Fruit fly (Drosophila melanogaster) whole organism, embryonic: Measurements from ENCODE around the gene BRWD3.
A peak's percentile ranks its signal among the peaks of the same experiment; 100 is the strongest.

Source experiments
- Adf1 ChIP-seq: fragments of 200-800 bp; sonication (Bioruptor generic); IDR thresholded peaks from 2 replicates; pipeline ENCODE4 v1.3.6; 2022; ENCODE audit warnings: missing biosample characterization, missing genetic modification characterization
- B-H2 ChIP-seq: fragments of 200-800 bp; sonication (Bioruptor generic); optimal IDR thresholded peaks from 2 replicates; lab custom pipeline; 2018; ENCODE audit warnings: missing biosample characterization, mild to moderate bottlenecking, missing genetic modification characterization
- BtbVII ChIP-seq: fragments of 200-800 bp; sonication (Bioruptor generic); optimal IDR thresholded peaks from 3 replicates; lab custom pipeline; 2017; ENCODE audit warnings: missing biosample characterization, mild to moderate bottlenecking, missing genetic modification characterization
- Bteb2 ChIP-seq: fragments of 200-800 bp; sonication (Bioruptor generic); optimal IDR thresholded peaks from 2 replicates; lab custom pipeline; 2016; ENCODE audit warnings: missing biosample characterization, missing genetic modification characterization
- CG1024 ChIP-seq: fragments of 200-800 bp; sonication (Bioruptor generic); IDR thresholded peaks from 2 replicates; pipeline ENCODE4 v1.3.6; 2022; ENCODE audit warnings: missing biosample characterization, missing genetic modification characterization
- CG12155 ChIP-seq: fragments of 200-800 bp; sonication (Bioruptor generic); optimal IDR thresholded peaks from 3 replicates; lab custom pipeline; 2016; ENCODE audit warnings: missing biosample characterization, missing genetic modification characterization
- CG1233 ChIP-seq: fragments of 200-800 bp; sonication (Bioruptor generic); optimal IDR thresholded peaks from 4 replicates; lab custom pipeline; 2018; ENCODE audit warnings: missing biosample characterization, mild to moderate bottlenecking, missing genetic modification characterization
- CG12744 ChIP-seq: fragments of 200-800 bp; sonication (Bioruptor generic); optimal IDR thresholded peaks from 2 replicates; lab custom pipeline; 2016; ENCODE audit warnings: missing biosample characterization, missing genetic modification characterization
- CG1529 ChIP-seq: fragments of 200-800 bp; sonication (Bioruptor generic); optimal IDR thresholded peaks from 3 replicates; lab custom pipeline; 2018; ENCODE audit warnings: missing biosample characterization, missing genetic modification characterization
- CG15479 ChIP-seq: fragments of 200-800 bp; sonication (Bioruptor generic); optimal IDR thresholded peaks from 3 replicates; lab custom pipeline; 2019; ENCODE audit warnings: missing biosample characterization, mild to moderate bottlenecking, missing genetic modification characterization, moderate library complexity
- CG17186 ChIP-seq: fragments of 200-800 bp; sonication (Bioruptor generic); optimal IDR thresholded peaks from 3 replicates; lab custom pipeline; 2017; ENCODE audit warnings: missing biosample characterization, missing genetic modification reagents, missing genetic modification characterization
- CG17612 ChIP-seq: fragments of 200-800 bp; sonication (Bioruptor generic); IDR thresholded peaks from 2 replicates; pipeline ENCODE4 v1.3.6; 2022; ENCODE audit warnings: missing biosample characterization, missing genetic modification characterization
- CG1832 ChIP-seq: fragments of 200-800 bp; sonication (Bioruptor generic); optimal IDR thresholded peaks from 2 replicates; lab custom pipeline; 2017; ENCODE audit warnings: missing biosample characterization, mild to moderate bottlenecking, missing genetic modification characterization, inconsistent platforms
- CG18599 ChIP-seq: fragments of 200-800 bp; sonication (Bioruptor generic); optimal IDR thresholded peaks from 3 replicates; lab custom pipeline; 2017; ENCODE audit warnings: missing biosample characterization, missing genetic modification characterization, mild to moderate bottlenecking, moderate library complexity, missing genetic modification reagents
- CG2129 ChIP-seq: fragments of 200-800 bp; sonication (Bioruptor generic); IDR thresholded peaks from 2 replicates; pipeline ENCODE4 v1.3.6; 2022; ENCODE audit warnings: missing biosample characterization, missing genetic modification characterization; ENCODE audit not compliant: partially characterized antibody
- CG2889 ChIP-seq: fragments of 200-800 bp; sonication (Bioruptor generic); IDR thresholded peaks from 3 replicates; pipeline ENCODE4 v1.3.6; 2022; ENCODE audit warnings: missing biosample characterization, missing genetic modification characterization
- CG32767 ChIP-seq: fragments of 200-800 bp; sonication (Bioruptor generic); IDR thresholded peaks from 2 replicates; pipeline ENCODE4 v1.3.6; 2022; ENCODE audit warnings: missing biosample characterization, missing genetic modification characterization
- CG32772 ChIP-seq: fragments of 200-800 bp; sonication (Bioruptor generic); IDR thresholded peaks from 2 replicates; pipeline ENCODE4 v1.3.6; 2022; ENCODE audit warnings: missing biosample characterization, missing genetic modification characterization
- CG34224 ChIP-seq: fragments of 200-800 bp; sonication (Bioruptor generic); IDR thresholded peaks from 3 replicates; pipeline ENCODE4 v1.3.6; 2022; ENCODE audit warnings: missing biosample characterization, missing genetic modification characterization; ENCODE audit not compliant: partially characterized antibody
- CG6683 ChIP-seq: fragments of 200-800 bp; sonication (Bioruptor generic); optimal IDR thresholded peaks from 2 replicates; lab custom pipeline; 2017; ENCODE audit warnings: missing biosample characterization, mild to moderate bottlenecking, missing genetic modification characterization, missing genetic modification reagents
- CG7556 ChIP-seq: fragments of 200-800 bp; sonication (Bioruptor generic); optimal IDR thresholded peaks from 2 replicates; lab custom pipeline; 2017; ENCODE audit warnings: missing biosample characterization, mild to moderate bottlenecking, missing genetic modification characterization
- CG7745 ChIP-seq: fragments of 200-800 bp; sonication (Bioruptor generic); optimal IDR thresholded peaks from 2 replicates; lab custom pipeline; 2018; ENCODE audit warnings: missing biosample characterization, mild to moderate bottlenecking, missing genetic modification characterization, moderate library complexity
- CG7928 ChIP-seq: fragments of 200-800 bp; sonication (Bioruptor generic); optimal IDR thresholded peaks from 2 replicates; lab custom pipeline; 2017; ENCODE audit warnings: missing biosample characterization, mild to moderate bottlenecking, missing genetic modification characterization
- Chrac-16 ChIP-seq: fragments of 200-800 bp; sonication (Bioruptor generic); optimal IDR thresholded peaks from 3 replicates; lab custom pipeline; 2016; ENCODE audit warnings: missing biosample characterization, missing genetic modification characterization
- CkIIα-i1 ChIP-seq: fragments of 200-800 bp; sonication (Bioruptor generic); IDR thresholded peaks from 2 replicates; pipeline ENCODE4 v1.3.6; 2022; ENCODE audit warnings: missing biosample characterization, missing genetic modification characterization
- HLH4C ChIP-seq: fragments of 200-800 bp; sonication (Bioruptor generic); IDR thresholded peaks from 3 replicates; pipeline ENCODE4 v1.3.6; 2022; ENCODE audit warnings: missing biosample characterization, missing genetic modification characterization; ENCODE audit not compliant: partially characterized antibody
- HLHmδ ChIP-seq: fragments of 200-800 bp; sonication (Bioruptor generic); optimal IDR thresholded peaks from 2 replicates; lab custom pipeline; 2018; ENCODE audit warnings: missing biosample characterization, mild to moderate bottlenecking, missing genetic modification characterization, moderate library complexity
- Hmx ChIP-seq: fragments of 200-800 bp; sonication (Bioruptor generic); optimal IDR thresholded peaks from 2 replicates; lab custom pipeline; 2016; ENCODE audit warnings: missing biosample characterization, missing genetic modification characterization
- MTF-1 ChIP-seq: fragments of 200-800 bp; sonication (Bioruptor generic); optimal IDR thresholded peaks from 2 replicates; lab custom pipeline; 2018; ENCODE audit warnings: missing biosample characterization, mild to moderate bottlenecking, missing genetic modification characterization, borderline replicate concordance
- Mad ChIP-seq: fragments of 200-800 bp; sonication (Bioruptor generic); optimal IDR thresholded peaks from 2 replicates; lab custom pipeline; 2016; ENCODE audit warnings: missing biosample characterization, missing genetic modification characterization
- NC2α ChIP-seq: fragments of 200-800 bp; sonication (Bioruptor generic); optimal IDR thresholded peaks from 2 replicates; lab custom pipeline; 2016; ENCODE audit warnings: missing biosample characterization, missing genetic modification characterization
- Oli ChIP-seq: fragments of 200-800 bp; sonication (Bioruptor generic); optimal IDR thresholded peaks from 2 replicates; lab custom pipeline; 2018; ENCODE audit warnings: missing biosample characterization, mild to moderate bottlenecking, missing genetic modification characterization, moderate library complexity
- Six4 ChIP-seq: fragments of 200-800 bp; sonication (Bioruptor generic); optimal IDR thresholded peaks from 2 replicates; lab custom pipeline; 2016; ENCODE audit warnings: missing biosample characterization, missing genetic modification characterization
- Xrp1 ChIP-seq: fragments of 200-800 bp; sonication (Bioruptor generic); IDR thresholded peaks from 2 replicates; pipeline ENCODE4 v1.3.6; 2022; ENCODE audit warnings: missing biosample characterization, missing genetic modification characterization
- YL-1 ChIP-seq: fragments of 200-800 bp; sonication (Bioruptor generic); optimal IDR thresholded peaks from 3 replicates; lab custom pipeline; 2017; ENCODE audit warnings: missing biosample characterization, mild to moderate bottlenecking, missing genetic modification characterization
- amos ChIP-seq: fragments of 200-800 bp; sonication (Bioruptor generic); IDR thresholded peaks from 2 replicates; pipeline ENCODE4 v1.3.6; 2022; ENCODE audit warnings: missing biosample characterization, missing genetic modification characterization; ENCODE audit not compliant: partially characterized antibody
- ato ChIP-seq: fragments of 200-800 bp; sonication (Bioruptor generic); IDR thresholded peaks from 2 replicates; pipeline ENCODE4 v1.3.6; 2022; ENCODE audit warnings: missing biosample characterization, missing genetic modification characterization; ENCODE audit not compliant: partially characterized antibody
- cas ChIP-seq: fragments of 200-800 bp; sonication (Bioruptor generic); IDR thresholded peaks from 2 replicates; pipeline ENCODE4 v1.3.6; 2022; ENCODE audit warnings: missing biosample characterization, missing genetic modification characterization
- crp ChIP-seq, 2 experiments: fragments of 200-800 bp; sonication (Bioruptor generic); optimal IDR thresholded peaks; 2 replicates in 1 of 2; 3 replicates in 1 of 2; lab custom pipeline; 2017; ENCODE audit warnings: missing biosample characterization in 2 of 2, missing genetic modification characterization in 2 of 2, mild to moderate bottlenecking in 1 of 2, moderate library complexity in 1 of 2
- da ChIP-seq: fragments of 200-800 bp; sonication (Bioruptor generic); optimal IDR thresholded peaks from 2 replicates; lab custom pipeline; 2016; ENCODE audit warnings: missing biosample characterization, missing genetic modification characterization
- dysf ChIP-seq: fragments of 200-800 bp; sonication (Bioruptor generic); IDR thresholded peaks from 3 replicates; pipeline ENCODE4 v1.3.6; 2022; ENCODE audit warnings: missing biosample characterization, missing genetic modification characterization
- en ChIP-seq: fragments of 200-800 bp; sonication (Bioruptor generic); optimal IDR thresholded peaks from 2 replicates; lab custom pipeline; 2016; ENCODE audit warnings: missing biosample characterization, missing genetic modification characterization
- lbe ChIP-seq: fragments of 200-800 bp; sonication (Bioruptor generic); optimal IDR thresholded peaks from 2 replicates; lab custom pipeline; 2016; ENCODE audit warnings: missing biosample characterization, mild to moderate bottlenecking, missing genetic modification characterization
- odd ChIP-seq: fragments of 200-800 bp; sonication (Bioruptor generic); optimal IDR thresholded peaks from 2 replicates; lab custom pipeline; 2017; ENCODE audit warnings: missing biosample characterization, mild to moderate bottlenecking, missing genetic modification characterization
- phol ChIP-seq: fragments of 200-800 bp; sonication (Bioruptor generic); optimal IDR thresholded peaks from 3 replicates; lab custom pipeline; 2018; ENCODE audit warnings: missing biosample characterization, mild to moderate bottlenecking, missing genetic modification characterization, moderate library complexity
- pzg ChIP-seq: fragments of 200-800 bp; sonication (Bioruptor generic); optimal IDR thresholded peaks from 3 replicates; lab custom pipeline; 2018; ENCODE audit warnings: missing biosample characterization, mild to moderate bottlenecking, missing genetic modification characterization, moderate library complexity
- tio ChIP-seq: fragments of 200-800 bp; sonication (Bioruptor generic); optimal IDR thresholded peaks from 2 replicates; lab custom pipeline; 2017; ENCODE audit warnings: missing biosample characterization, missing genetic modification characterization, inconsistent platforms
- vnd ChIP-seq: fragments of 200-800 bp; sonication (Bioruptor generic); IDR thresholded peaks from 3 replicates; pipeline ENCODE4 v1.3.6; 2022; ENCODE audit warnings: missing biosample characterization, missing genetic modification characterization; ENCODE audit not compliant: partially characterized antibody

BRWD3 gene

DNA sequence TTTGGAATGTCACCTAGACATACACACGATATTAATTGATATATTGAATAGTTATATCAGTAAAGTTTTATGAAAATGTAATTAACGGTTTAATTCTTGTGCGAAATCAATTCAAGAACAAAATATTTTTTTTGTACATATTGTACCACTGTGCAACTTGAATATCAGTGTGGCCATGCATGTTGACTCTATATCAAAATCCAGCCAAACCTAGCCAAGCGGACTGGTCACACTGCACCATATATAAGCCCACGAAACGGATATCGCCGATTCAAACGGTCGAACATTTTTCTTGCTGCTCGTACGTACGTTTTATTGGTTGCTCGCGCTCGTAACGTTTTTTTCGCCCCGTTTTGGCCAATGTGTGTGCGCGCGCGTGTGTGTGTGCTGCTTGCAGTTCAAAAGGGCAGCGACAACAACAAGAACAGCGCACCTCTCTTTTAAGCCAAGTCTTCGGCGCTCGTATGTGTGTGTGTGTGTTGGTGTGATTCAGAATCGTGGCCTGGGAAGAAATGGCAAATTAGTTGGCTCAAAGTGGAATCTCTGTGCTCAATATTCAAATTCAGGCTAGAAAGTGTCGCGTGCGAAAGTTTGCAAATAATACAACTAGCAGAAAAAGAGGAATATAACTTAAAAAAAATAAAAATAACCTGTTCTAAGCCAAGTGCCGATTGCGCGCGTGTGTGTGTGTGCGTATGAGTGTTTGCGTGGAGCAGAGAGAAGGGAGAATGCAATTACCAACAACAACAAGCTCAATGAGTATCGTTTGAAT is 23.8 kb upstream of the BRWD3 start, which contains the start of gene crb (continued):
- TF ChIP-seq ato (peak; percentile 56; the same call in 1 of the 2 replicates), BtbVII (peak; percentile 37), lbe (GFP tag; lab: Kevin White, UChicago) (peak; percentile 59), CG17186 (no peak), B-H2 (peak; percentile 73), vnd (GFP tag; lab: Robert Waterston, UW) (no peak), CG32772 (GFP tag; lab: Robert Waterston, UW) (no peak), amos (GFP tag; lab: Robert Waterston, UW) (peak; percentile 63), da (GFP tag; lab: Kevin White, UChicago) (no peak), Mad (GFP tag; lab: Kevin White, UChicago) (peak; percentile 42), CG2889 (no peak), Adf1 (peak; percentile 54; the same call in 1 of the 2 replicates), CG7745 (tag; lab: Kevin White, UChicago) (no peak), NC2α (GFP tag; lab: Kevin White, UChicago) (peak; percentile 58), Xrp1 (GFP tag; lab: Robert Waterston, UW) (peak; percentile 61), CG12744 (GFP tag; lab: Kevin White, UChicago) (peak; percentile 55), cas (GFP tag; lab: Robert Waterston, UW) (no peak), CG15479 (GFP tag; lab: Kevin White, UChicago) (peak; percentile 21), HLHmδ (GFP tag; lab: Kevin White, UChicago) (peak; percentile 53), CG18599 (peak; percentile 44), Hmx (no peak), CG34224 (GFP tag; lab: Robert Waterston, UW) (peak; percentile 64; the same call in 2 of the 3 replicates), YL-1 (GFP tag; lab: Kevin White, UChicago) (peak; percentile 7), CG1233 (peak; percentile 50), phol (tag; lab: Kevin White, UChicago) (peak; percentile 35), CG6683 (GFP tag; lab: Kevin White, UChicago) (no peak), Six4 (GFP tag; lab: Kevin White, UChicago) (no peak), crp (GFP tag; optimal IDR thresholded peaks at IDR 0.05; lab: Kevin White, UChicago) (peak in 1 of 2 experiments; percentile 16), MTF-1 (GFP tag; lab: Kevin White, UChicago) (peak; percentile 20), dysf (GFP tag; lab: Robert Waterston, UW) (peak; percentile 48; the same call in 2 of the 3 replicates), CG2129 (GFP tag; lab: Robert Waterston, UW) (no peak), Oli (tag; lab: Kevin White, UChicago) (no peak), CG7556 (GFP tag; lab: Kevin White, UChicago) (peak; percentile 37), CG7928 (GFP tag; lab: Kevin White, UChicago) (no peak), odd (peak; percentile 43), pzg (GFP tag; lab: Kevin White, UChicago) (peak; percentile 87), Chrac-16 (peak; percentile 41), tio (GFP tag; lab: Kevin White, UChicago) (no peak), CG1529 (no peak), CkIIα-i1 (GFP tag; lab: Robert Waterston, UW) (no peak), CG32767 (GFP tag; lab: Robert Waterston, UW) (no peak), CG17612 (GFP tag; lab: Robert Waterston, UW) (no peak), CG12155 (GFP tag; lab: Kevin White, UChicago) (peak; percentile 28), CG1832 (no peak), Bteb2 (GFP tag; lab: Kevin White, UChicago) (peak; percentile 29), CG1024 (no peak; the same call in 1 of the 2 replicates), en (GFP tag; lab: Kevin White, UChicago) (no peak), HLH4C (GFP tag; lab: Robert Waterston, UW) (0 out of 3 replicates have a peak, but pooled peaks have one; percentile 7)
